Fruit fly (Drosophila melanogaster) whole organism, embryonic: ENCODE results near the gene Top3beta.

ENCODE experiments used
- Atf6 ChIP-seq: fragments of 200-800 bp; sonication (Bioruptor generic); IDR thresholded peaks from 2 replicates; pipeline ENCODE4 v1.3.6; 2022; ENCODE audit warnings: missing biosample characterization, missing genetic modification characterization
- CG11093 ChIP-seq: fragments of 200-800 bp; sonication (Bioruptor generic); IDR thresholded peaks from 3 replicates; pipeline ENCODE4 v1.3.6; 2022; ENCODE audit warnings: missing biosample characterization, missing genetic modification characterization
- CG11398 ChIP-seq: fragments of 200-800 bp; sonication (Bioruptor generic); optimal IDR thresholded peaks from 2 replicates; lab custom pipeline; 2016; ENCODE audit warnings: missing biosample characterization, missing genetic modification characterization
- CG11504 ChIP-seq: fragments of 200-800 bp; sonication (Bioruptor generic); optimal IDR thresholded peaks from 3 replicates; lab custom pipeline; 2019; ENCODE audit warnings: missing biosample characterization, mild to moderate bottlenecking, missing genetic modification characterization, moderate library complexity
- CG1233 ChIP-seq: fragments of 200-800 bp; sonication (Bioruptor generic); optimal IDR thresholded peaks from 4 replicates; lab custom pipeline; 2018; ENCODE audit warnings: missing biosample characterization, mild to moderate bottlenecking, missing genetic modification characterization
- CG12659 ChIP-seq: fragments of 200-800 bp; sonication (Bioruptor generic); optimal IDR thresholded peaks from 3 replicates; lab custom pipeline; 2017; ENCODE audit warnings: mild to moderate bottlenecking, missing biosample characterization, missing genetic modification reagents, missing genetic modification characterization
- CG12942 ChIP-seq: fragments of 200-800 bp; sonication (Bioruptor generic); optimal IDR thresholded peaks from 3 replicates; lab custom pipeline; 2016; ENCODE audit warnings: missing biosample characterization, missing genetic modification characterization
- CG13624 ChIP-seq: fragments of 200-800 bp; sonication (Bioruptor generic); optimal IDR thresholded peaks from 2 replicates; lab custom pipeline; 2016; ENCODE audit warnings: missing biosample characterization, missing genetic modification characterization
- CG14860 ChIP-seq: fragments of 200-800 bp; sonication (Bioruptor generic); IDR thresholded peaks from 3 replicates; pipeline ENCODE4 v1.3.6; 2022; ENCODE audit warnings: missing biosample characterization, missing genetic modification characterization; ENCODE audit not compliant: partially characterized antibody
- CG15011 ChIP-seq: fragments of 200-800 bp; sonication (Bioruptor generic); optimal IDR thresholded peaks from 3 replicates; lab custom pipeline; 2018; ENCODE audit warnings: missing biosample characterization, mild to moderate bottlenecking, missing genetic modification characterization
- CG17912 ChIP-seq: fragments of 200-800 bp; sonication (Bioruptor generic); optimal IDR thresholded peaks from 2 replicates; lab custom pipeline; 2018; ENCODE audit warnings: missing biosample characterization, mild to moderate bottlenecking, missing genetic modification characterization
- CG18011 ChIP-seq: fragments of 200-800 bp; sonication (Bioruptor generic); optimal IDR thresholded peaks from 2 replicates; lab custom pipeline; 2017; ENCODE audit warnings: missing biosample characterization, missing genetic modification characterization, mild to moderate bottlenecking, moderate library complexity, missing genotype
- CG2116 ChIP-seq: fragments of 200-800 bp; sonication (Bioruptor generic); optimal IDR thresholded peaks from 3 replicates; lab custom pipeline; 2018; ENCODE audit warnings: missing biosample characterization, mild to moderate bottlenecking, missing genetic modification characterization
- CG2889 ChIP-seq: fragments of 200-800 bp; sonication (Bioruptor generic); IDR thresholded peaks from 3 replicates; pipeline ENCODE4 v1.3.6; 2022; ENCODE audit warnings: missing biosample characterization, missing genetic modification characterization
- CG31441 ChIP-seq: fragments of 200-800 bp; sonication (Bioruptor generic); IDR thresholded peaks from 2 replicates; pipeline ENCODE4 v1.3.6; 2022; ENCODE audit warnings: missing biosample characterization, missing genetic modification characterization
- CG6175 ChIP-seq: fragments of 200-800 bp; sonication (Bioruptor generic); IDR thresholded peaks from 3 replicates; pipeline ENCODE4 v1.3.6; 2022; ENCODE audit warnings: missing biosample characterization, missing genetic modification characterization
- CG9876 ChIP-seq: fragments of 200-800 bp; sonication (Bioruptor generic); optimal IDR thresholded peaks from 2 replicates; lab custom pipeline; 2016; ENCODE audit warnings: missing biosample characterization, missing genetic modification characterization
- Dek ChIP-seq: fragments of 200-800 bp; sonication (Bioruptor generic); optimal IDR thresholded peaks from 3 replicates; lab custom pipeline; 2019; ENCODE audit warnings: missing biosample characterization, mild to moderate bottlenecking, missing genetic modification characterization, moderate library complexity
- Doc2 ChIP-seq: fragments of 200-800 bp; sonication (Bioruptor generic); IDR thresholded peaks from 2 replicates; pipeline ENCODE4 v1.3.6; 2022; ENCODE audit warnings: missing biosample characterization, missing genetic modification characterization
- Eip74EF ChIP-seq, 2 experiments: fragments of 200-800 bp in 1 of 2; fragments of >200 bp in 1 of 2; sonication (Bioruptor generic) in 1 of 2; optimal IDR thresholded peaks; 2 replicates each; lab custom pipeline; 2017 to 2019; ENCODE audit warnings: missing biosample characterization in 2 of 2, missing genetic modification characterization in 2 of 2, mild to moderate bottlenecking in 1 of 2, moderate library complexity in 1 of 2
- Elba2 ChIP-seq: fragments of 200-800 bp; sonication (Bioruptor generic); optimal IDR thresholded peaks from 3 replicates; lab custom pipeline; 2016; ENCODE audit warnings: missing biosample characterization, missing genetic modification characterization
- Fer2 ChIP-seq: fragments of 200-800 bp; sonication (Bioruptor generic); optimal IDR thresholded peaks from 2 replicates; lab custom pipeline; 2018; ENCODE audit warnings: missing biosample characterization, mild to moderate bottlenecking, missing genetic modification characterization, moderate library complexity
- Gug ChIP-seq: fragments of 200-800 bp; sonication (Bioruptor generic); IDR thresholded peaks from 4 replicates; pipeline ENCODE4 v1.3.6; 2022; ENCODE audit warnings: missing biosample characterization, missing genetic modification characterization
- H2.0 ChIP-seq: fragments of 200-800 bp; sonication (Bioruptor generic); IDR thresholded peaks from 2 replicates; pipeline ENCODE4 v1.3.6; 2022; ENCODE audit warnings: missing biosample characterization, missing genetic modification characterization
- Hey ChIP-seq: fragments of 200-800 bp; sonication (Bioruptor generic); optimal IDR thresholded peaks from 3 replicates; lab custom pipeline; 2018; ENCODE audit warnings: missing biosample characterization, mild to moderate bottlenecking, missing genetic modification characterization
- HmgD ChIP-seq: fragments of 200-800 bp; sonication (Bioruptor generic); optimal IDR thresholded peaks from 3 replicates; lab custom pipeline; 2016; ENCODE audit warnings: missing biosample characterization, missing genetic modification characterization
- Hr78 ChIP-seq, 2 experiments: fragments of 200-800 bp in 1 of 2; fragments of >200 bp in 1 of 2; sonication (Bioruptor generic) in 1 of 2; optimal IDR thresholded peaks; 2 replicates each; lab custom pipeline; 2017 to 2019; ENCODE audit warnings: missing biosample characterization in 2 of 2, missing genetic modification characterization in 2 of 2, mild to moderate bottlenecking in 1 of 2, moderate library complexity in 1 of 2
- Max ChIP-seq: fragments of 200-800 bp; sonication (Bioruptor generic); optimal IDR thresholded peaks from 2 replicates; lab custom pipeline; 2016; ENCODE audit warnings: missing biosample characterization, mild to moderate bottlenecking, missing genetic modification characterization
- NK7.1 ChIP-seq: fragments of 200-800 bp; sonication (Bioruptor generic); optimal IDR thresholded peaks from 3 replicates; lab custom pipeline; 2016; ENCODE audit warnings: missing biosample characterization, missing genetic modification characterization
- Nf-YA ChIP-seq: fragments of 200-800 bp; sonication (Bioruptor generic); IDR thresholded peaks from 2 replicates; pipeline ENCODE4 v1.3.6; 2022; ENCODE audit warnings: missing biosample characterization, missing genetic modification characterization
- Six4 ChIP-seq: fragments of 200-800 bp; sonication (Bioruptor generic); optimal IDR thresholded peaks from 2 replicates; lab custom pipeline; 2016; ENCODE audit warnings: missing biosample characterization, missing genetic modification characterization
- Sry-β ChIP-seq: fragments of 200-800 bp; sonication (Bioruptor generic); optimal IDR thresholded peaks from 2 replicates; lab custom pipeline; 2018; ENCODE audit warnings: missing biosample characterization, mild to moderate bottlenecking, missing genetic modification characterization, moderate library complexity
- Usf ChIP-seq: fragments of 200-800 bp; sonication (Bioruptor generic); optimal IDR thresholded peaks from 2 replicates; lab custom pipeline; 2017; ENCODE audit warnings: missing genotype, missing biosample characterization, missing genetic modification characterization
- br ChIP-seq: fragments of >200 bp; optimal IDR thresholded peaks from 2 replicates; lab custom pipeline; 2017
- cad ChIP-seq: fragments of >200 bp; optimal IDR thresholded peaks from 2 replicates; lab custom pipeline; 2017; ENCODE audit warnings: missing biosample characterization, missing genetic modification characterization
- cg ChIP-seq: fragments of 200-800 bp; sonication (Bioruptor generic); optimal IDR thresholded peaks from 3 replicates; lab custom pipeline; 2019; ENCODE audit warnings: missing biosample characterization, mild to moderate bottlenecking, missing genetic modification characterization, moderate library complexity
- corto ChIP-seq: fragments of 200-800 bp; sonication (Bioruptor generic); optimal IDR thresholded peaks from 2 replicates; lab custom pipeline; 2016; ENCODE audit warnings: missing biosample characterization, mild to moderate bottlenecking, missing genetic modification characterization, moderate library complexity
- ftz-f1 ChIP-seq: fragments of 200-800 bp; sonication (Bioruptor generic); optimal IDR thresholded peaks from 2 replicates; lab custom pipeline; 2016; ENCODE audit warnings: missing biosample characterization, missing genetic modification characterization
- fu2 ChIP-seq: fragments of 200-800 bp; sonication (Bioruptor generic); optimal IDR thresholded peaks from 2 replicates; lab custom pipeline; 2016; ENCODE audit warnings: missing biosample characterization, missing genetic modification characterization
- gcm2 ChIP-seq: fragments of 200-800 bp; sonication (Bioruptor generic); optimal IDR thresholded peaks from 2 replicates; lab custom pipeline; 2016; ENCODE audit warnings: missing biosample characterization, missing genetic modification characterization
- grn ChIP-seq: fragments of 200-800 bp; sonication (Bioruptor generic); optimal IDR thresholded peaks from 3 replicates; lab custom pipeline; 2017; ENCODE audit warnings: missing biosample characterization, missing genetic modification characterization
- ham ChIP-seq: fragments of 200-800 bp; sonication (Bioruptor generic); IDR thresholded peaks from 2 replicates; pipeline ENCODE4 v1.3.6; 2022; ENCODE audit warnings: missing biosample characterization, missing genetic modification characterization
- klu ChIP-seq: fragments of 200-800 bp; sonication (Bioruptor generic); IDR thresholded peaks from 2 replicates; pipeline ENCODE4 v1.3.6; 2022; ENCODE audit warnings: missing biosample characterization, missing genetic modification characterization
- p53 ChIP-seq: fragments of 200-800 bp; sonication (Bioruptor generic); optimal IDR thresholded peaks from 2 replicates; lab custom pipeline; 2016; ENCODE audit warnings: missing biosample characterization, missing genetic modification characterization
- pros ChIP-seq: fragments of 200-800 bp; sonication (Bioruptor generic); optimal IDR thresholded peaks from 3 replicates; lab custom pipeline; 2019; ENCODE audit warnings: missing biosample characterization, mild to moderate bottlenecking, missing genetic modification characterization, moderate library complexity
- rib ChIP-seq: fragments of 200-800 bp; sonication (Bioruptor generic); IDR thresholded peaks from 2 replicates; pipeline ENCODE4 v1.3.6; 2022; ENCODE audit warnings: missing biosample characterization, missing genetic modification characterization
- sens-2 ChIP-seq: fragments of 200-800 bp; sonication (Bioruptor generic); IDR thresholded peaks from 2 replicates; pipeline ENCODE4 v1.3.6; 2022; ENCODE audit warnings: missing biosample characterization, missing genetic modification characterization
- so ChIP-seq: fragments of 200-800 bp; sonication (Bioruptor generic); IDR thresholded peaks from 3 replicates; pipeline ENCODE4 v1.3.6; 2022; ENCODE audit warnings: missing biosample characterization, missing genetic modification characterization
- sob ChIP-seq: fragments of 200-800 bp; sonication (Bioruptor generic); IDR thresholded peaks from 2 replicates; pipeline ENCODE4 v1.3.6; 2022; ENCODE audit warnings: missing biosample characterization, missing genetic modification characterization
- tap ChIP-seq: fragments of 200-800 bp; optimal IDR thresholded peaks from 3 replicates; lab custom pipeline; 2019; ENCODE audit warnings: missing biosample characterization, mild to moderate bottlenecking, missing genetic modification characterization, moderate library complexity
- tgo ChIP-seq: fragments of 200-800 bp; sonication (Bioruptor generic); IDR thresholded peaks from 3 replicates; pipeline ENCODE4 v1.3.6; 2022; ENCODE audit warnings: missing biosample characterization, missing genetic modification characterization

Gene Top3beta

dm6 chrX:6265456-6265877 is 22.3 kb downstream of the Top3beta start (continued):
- no peak for TF ChIP-seq cg (GFP tag; lab: Kevin White, UChicago)
- no peak for TF ChIP-seq cad (GFP tag; lab: Kevin White, UChicago)
- TF ChIP-seq CG12659, result peak; percentile 97
- TF ChIP-seq CG11504 (tag; lab: Kevin White, UChicago), result peak; percentile 97
- TF ChIP-seq Usf (GFP tag; lab: Kevin White, UChicago), result peak; percentile 83
- TF ChIP-seq CG15011 (GFP tag; lab: Kevin White, UChicago), result peak; percentile 90
- peak; percentile 95 for TF ChIP-seq tgo
- peak; percentile 90 for TF ChIP-seq CG9876 (GFP tag; lab: Kevin White, UChicago)
- TF ChIP-seq CG18011 (GFP tag; lab: Kevin White, UChicago), result peak; percentile 82
- TF ChIP-seq CG2889 (GFP tag; lab: Robert Waterston, UW), result peak; percentile 82
- peak; percentile 79 for TF ChIP-seq Doc2 (GFP tag; lab: Robert Waterston, UW)
- TF ChIP-seq Fer2 (tag; lab: Kevin White, UChicago), result peak; percentile 84
- TF ChIP-seq ftz-f1 (GFP tag; lab: Kevin White, UChicago), result no peak
- peak; percentile 90 for TF ChIP-seq sens-2
- peak; percentile 84 for TF ChIP-seq klu (GFP tag; lab: Robert Waterston, UW)
- peak; percentile 82 for TF ChIP-seq rib (GFP tag; lab: Robert Waterston, UW)
- peak; percentile 84 for TF ChIP-seq p53 (GFP tag; lab: Kevin White, UChicago)
- TF ChIP-seq br, result no peak
- TF ChIP-seq Elba2, result peak; percentile 31
- TF ChIP-seq CG11398, result peak; percentile 89
- TF ChIP-seq CG2116 (GFP tag; lab: Kevin White, UChicago), result peak; percentile 84
- TF ChIP-seq NK7.1 (GFP tag; lab: Kevin White, UChicago), result peak; percentile 90
- peak; percentile 82 for TF ChIP-seq CG17912 (GFP tag; lab: Kevin White, UChicago)
- TF ChIP-seq corto (GFP tag; lab: Kevin White, UChicago), result peak; percentile 33
- TF ChIP-seq Hr78 (GFP tag; optimal IDR thresholded peaks at IDR 0.05; lab: Kevin White, UChicago), result peak in 1 of 2 experiments; percentile 89
- peak; percentile 91 for TF ChIP-seq CG11093
- TF ChIP-seq CG14860 (GFP tag; lab: Robert Waterston, UW), result peak; percentile 52; the same call in 2 of the 3 replicates
- no peak for TF ChIP-seq pros (GFP tag; lab: Kevin White, UChicago)
- TF ChIP-seq Dek, result peak; percentile 90
- TF ChIP-seq ham, result peak; percentile 50; the same call in 1 of the 2 replicates
- peak; percentile 94 for TF ChIP-seq Six4
- TF ChIP-seq grn, result peak; percentile 43
- peak; percentile 88 for TF ChIP-seq H2.0 (GFP tag; lab: Robert Waterston, UW)
- TF ChIP-seq CG6175 (GFP tag; lab: Robert Waterston, UW), result peak; percentile 73
- peak; percentile 97 for TF ChIP-seq Max (GFP tag; lab: Kevin White, UChicago)
- peak; percentile 92 for TF ChIP-seq Nf-YA (GFP tag; lab: Robert Waterston, UW)
- peak; percentile 93 for TF ChIP-seq tap (tag; lab: Kevin White, UChicago)
- peak; percentile 97 for TF ChIP-seq so
- peak; percentile 66 for TF ChIP-seq Hey
- peak; percentile 95 for TF ChIP-seq CG12942 (GFP tag; lab: Kevin White, UChicago)
- TF ChIP-seq CG31441 (GFP tag; lab: Robert Waterston, UW), result peak; percentile 96
- peak; percentile 92 for TF ChIP-seq CG13624 (GFP tag; lab: Kevin White, UChicago)
- peak; percentile 62 for TF ChIP-seq Sry-β
- peak; percentile 91 for TF ChIP-seq fu2 (GFP tag; lab: Kevin White, UChicago)
- peak; percentile 92 for TF ChIP-seq Gug
- peak; percentile 91 for TF ChIP-seq gcm2 (GFP tag; lab: Kevin White, UChicago)
- TF ChIP-seq sob (GFP tag; lab: Robert Waterston, UW), result peak; percentile 88
- TF ChIP-seq CG1233, result peak; percentile 91
- TF ChIP-seq HmgD (GFP tag; lab: Kevin White, UChicago), result peak; percentile 91
- TF ChIP-seq Eip74EF (GFP tag; optimal IDR thresholded peaks at IDR 0.05; lab: Kevin White, UChicago), result peak in 1 of 2 experiments; percentile 97
- TF ChIP-seq Atf6 (GFP tag; lab: Robert Waterston, UW), result peak; percentile 95
